In genomic region chrIII:10132495-10133450, ce11 we compare ENCODE assay signal across 6 worm cellular contexts.
TF ChIP-seq lines count a peak whose summit lies in the region.

No protein-coding gene starts in this region.

TF ChIP-seq in whole organism, L1 larva, 84 proteins besides CTCF, POLR2A, EP300 and RAD21 (continues in another document):
- TF ChIP-seq lsy-2 (tag; optimal IDR thresholded peaks at IDR 0.05; lab: Kevin White, UChicago): peak in 1 of 2 experiments; percentile 27
- TF ChIP-seq efl-1 (optimal IDR thresholded peaks at IDR 0.05; lab: Kevin White, UChicago): peak; percentile 34 to 35
- TF ChIP-seq efl-1 (GFP tag; optimal IDR thresholded peaks at IDR 0.05 in 1 of 2; lab: Kevin White, UChicago): peak in 1 of 2 experiments; percentile 91
- TF ChIP-seq blmp-1 (tag; optimal IDR thresholded peaks at IDR 0.05; lab: Kevin White, UChicago): peak; percentile 90
- TF ChIP-seq rnt-1 (tag; optimal IDR thresholded peaks at IDR 0.05; lab: Kevin White, UChicago): no peak
- TF ChIP-seq pqm-1 (tag; optimal IDR thresholded peaks at IDR 0.05; lab: Kevin White, UChicago): no peak
- TF ChIP-seq ama-1 (optimal IDR thresholded peaks at IDR 0.05; lab: Kevin White, UChicago): no peak
- TF ChIP-seq C16A3.4 (tag; optimal IDR thresholded peaks at IDR 0.05; lab: Kevin White, UChicago): no peak
- TF ChIP-seq nhr-12 (tag; optimal IDR thresholded peaks at IDR 0.05; lab: Kevin White, UChicago): no peak
- no peak for TF ChIP-seq ceh-90 (tag; optimal IDR thresholded peaks at IDR 0.05; lab: Kevin White, UChicago)
- peak in 1 of 2 experiments; percentile 60 for TF ChIP-seq lin-35 (GFP tag; optimal IDR thresholded peaks at IDR 0.05; lab: Kevin White, UChicago)
- TF ChIP-seq zag-1 (tag; optimal IDR thresholded peaks at IDR 0.05; lab: Kevin White, UChicago): no peak
- peak in 2 of 6 experiments; percentile 13 to 37 for TF ChIP-seq elt-3 (tag; optimal IDR thresholded peaks at IDR 0.05; lab: Kevin White, UChicago)
- TF ChIP-seq unc-30 (tag; optimal IDR thresholded peaks at IDR 0.05; lab: Kevin White, UChicago): no peak
- peak; percentile 57 for TF ChIP-seq elt-2 (tag; optimal IDR thresholded peaks at IDR 0.05; lab: Kevin White, UChicago)

TF ChIP-seq in whole organism, L2 larva, 48 proteins besides CTCF, POLR2A, EP300 and RAD21 (continues in another document):
- peak; percentile 46 for TF ChIP-seq fos-1 (tag; optimal IDR thresholded peaks at IDR 0.05; lab: Kevin White, UChicago)
- no peak for TF ChIP-seq aly-2 (tag; optimal IDR thresholded peaks at IDR 0.05; lab: Kevin White, UChicago)
- TF ChIP-seq ztf-4 (tag; optimal IDR thresholded peaks at IDR 0.05; lab: Kevin White, UChicago): no peak
- TF ChIP-seq zag-1 (tag; optimal IDR thresholded peaks at IDR 0.05; lab: Kevin White, UChicago): no peak
- no peak for TF ChIP-seq C34F6.9 (tag; optimal IDR thresholded peaks at IDR 0.05; lab: Kevin White, UChicago)
- peak; percentile 7 for TF ChIP-seq egl-27 (tag; optimal IDR thresholded peaks at IDR 0.05; lab: Kevin White, UChicago)
- TF ChIP-seq nhr-21 (tag; optimal IDR thresholded peaks at IDR 0.05; lab: Kevin White, UChicago): no peak
- TF ChIP-seq mdl-1 (tag; optimal IDR thresholded peaks at IDR 0.05; lab: Kevin White, UChicago): no peak
- no peak for TF ChIP-seq unc-55 (GFP tag; optimal IDR thresholded peaks at IDR 0.05; lab: Kevin White, UChicago)
- TF ChIP-seq F13H6.1 (tag; optimal IDR thresholded peaks at IDR 0.05; lab: Kevin White, UChicago): no peak
- peak in 1 of 2 experiments; percentile 25 for TF ChIP-seq lsy-2 (tag; optimal IDR thresholded peaks at IDR 0.05; lab: Kevin White, UChicago)
- TF ChIP-seq blmp-1 (tag; optimal IDR thresholded peaks at IDR 0.05; lab: Kevin White, UChicago; ENCODE audit: insufficient read depth): peak; percentile 45
- no peak for TF ChIP-seq nhr-129 (tag; optimal IDR thresholded peaks at IDR 0.05; lab: Kevin White, UChicago)
- TF ChIP-seq lin-39 (tag; optimal IDR thresholded peaks at IDR 0.05; lab: Kevin White, UChicago): no peak
- peak; percentile 42 for TF ChIP-seq nhr-25 (tag; optimal IDR thresholded peaks at IDR 0.05; lab: Kevin White, UChicago)
- TF ChIP-seq elt-1 (tag; optimal IDR thresholded peaks at IDR 0.05; lab: Kevin White, UChicago): no peak

TF ChIP-seq in whole organism, L3 larva, 47 proteins besides CTCF, POLR2A, EP300 and RAD21 (continues in another document):
- TF ChIP-seq mml-1 (tag; optimal IDR thresholded peaks at IDR 0.05; lab: Kevin White, UChicago) (no peak), ZK546.5 (tag; optimal IDR thresholded peaks at IDR 0.05; lab: Kevin White, UChicago) (no peak), lin-39 (tag; optimal IDR thresholded peaks at IDR 0.05; lab: Kevin White, UChicago) (no peak), snpc-4 (tag; optimal IDR thresholded peaks at IDR 0.05; lab: Kevin White, UChicago) (no peak), nhr-11 (tag; optimal IDR thresholded peaks at IDR 0.05; lab: Kevin White, UChicago) (no peak), ceh-9 (tag; optimal IDR thresholded peaks at IDR 0.05; lab: Kevin White, UChicago) (no peak), unc-39 (tag; optimal IDR thresholded peaks at IDR 0.05; lab: Kevin White, UChicago) (no peak), fos-1 (tag; optimal IDR thresholded peaks at IDR 0.05; lab: Kevin White, UChicago) (no peak), elt-1 (tag; optimal IDR thresholded peaks at IDR 0.05; lab: Kevin White, UChicago) (peak; percentile 79), elt-3 (tag; optimal IDR thresholded peaks at IDR 0.05; lab: Kevin White, UChicago) (no peak), elt-2 (tag; optimal IDR thresholded peaks at IDR 0.05; lab: Kevin White, UChicago) (peak; percentile 72), ceh-82 (tag; optimal IDR thresholded peaks at IDR 0.05; lab: Kevin White, UChicago) (no peak), zag-1 (tag; optimal IDR thresholded peaks at IDR 0.05; lab: Kevin White, UChicago) (no peak), sea-2 (GFP tag; optimal IDR thresholded peaks at IDR 0.05; lab: Kevin White, UChicago) (no peak), eor-1 (tag; optimal IDR thresholded peaks at IDR 0.05; lab: Kevin White, UChicago) (no peak), pqm-1 (tag; optimal IDR thresholded peaks at IDR 0.05; lab: Kevin White, UChicago) (peak; percentile 75), tbx-2 (tag; optimal IDR thresholded peaks at IDR 0.05; lab: Kevin White, UChicago) (no peak)

TF ChIP-seq in whole organism, L4 larva, 104 proteins besides CTCF, POLR2A, EP300 and RAD21 (continues in another document):
- TF ChIP-seq fkh-10 (GFP tag; optimal IDR thresholded peaks at IDR 0.05; lab: Kevin White, UChicago) (no peak), dmd-8 (GFP tag; IDR thresholded peaks at IDR 0.05; lab: Robert Waterston, UW) (no peak), ctbp-1 (GFP tag; IDR thresholded peaks at IDR 0.05; lab: Robert Waterston, UW) (no peak), F44E2.7 (GFP tag; IDR thresholded peaks at IDR 0.05; lab: Robert Waterston, UW) (no peak), cey-2 (tag; optimal IDR thresholded peaks at IDR 0.05; lab: Kevin White, UChicago; ENCODE audit: borderline replicate concordance, insufficient read depth) (peak; percentile 7), aha-1 (tag; lab: Kevin White, UChicago) (peak; percentile 87), hmg-1.1 (GFP tag; IDR thresholded peaks at IDR 0.05; lab: Robert Waterston, UW) (no peak), ceh-62 (tag; optimal IDR thresholded peaks at IDR 0.05; lab: Kevin White, UChicago) (no peak), unc-62 (GFP tag; optimal IDR thresholded peaks at IDR 0.05 in 1 of 2; lab: Kevin White, UChicago) (peak in 1 of 2 experiments; percentile 68), unc-62 (tag; optimal IDR thresholded peaks at IDR 0.05; lab: Kevin White, UChicago) (no peak), zip-11 (GFP tag; IDR thresholded peaks at IDR 0.05; lab: Robert Waterston, UW) (no peak), lin-29 (GFP tag; IDR thresholded peaks at IDR 0.05; lab: Robert Waterston, UW) (no peak), tag-97 (GFP tag; IDR thresholded peaks at IDR 0.05; lab: Robert Waterston, UW) (no peak), ZK337.2 (GFP tag; IDR thresholded peaks at IDR 0.05; lab: Robert Waterston, UW) (no peak), R02D3.7 (tag; optimal IDR thresholded peaks at IDR 0.05; lab: Kevin White, UChicago) (no peak), egl-27 (tag; optimal IDR thresholded peaks at IDR 0.05; lab: Kevin White, UChicago) (no peak), ceh-82 (tag; optimal IDR thresholded peaks at IDR 0.05; lab: Kevin White, UChicago) (no peak), mdt-29 (GFP tag; IDR thresholded peaks at IDR 0.05; lab: Robert Waterston, UW) (no peak)

TF ChIP-seq in whole organism, late embryonic, 69 proteins besides CTCF, POLR2A, EP300 and RAD21:
- TF ChIP-seq ceh-6 (GFP tag; optimal IDR thresholded peaks at IDR 0.05; lab: Kevin White, UChicago) (no peak), F13H6.1 (tag; optimal IDR thresholded peaks at IDR 0.05; lab: Kevin White, UChicago) (no peak), sox-2 (GFP tag; IDR thresholded peaks at IDR 0.05; lab: Robert Waterston, UW) (no peak), dve-1 (tag; optimal IDR thresholded peaks at IDR 0.05; lab: Kevin White, UChicago) (peak; percentile 15), lin-11 (tag; optimal IDR thresholded peaks at IDR 0.05; lab: Kevin White, UChicago) (no peak)

TF ChIP-seq in whole organism, young adult, 124 proteins besides CTCF, POLR2A, EP300 and RAD21:
- TF ChIP-seq cebp-1 (GFP tag; IDR thresholded peaks at IDR 0.05; lab: Robert Waterston, UW): no peak
- TF ChIP-seq cebp-1 (tag; optimal IDR thresholded peaks at IDR 0.05; lab: Kevin White, UChicago): peak; percentile 41
- TF ChIP-seq rec-8 (tag; optimal IDR thresholded peaks at IDR 0.05; lab: Kevin White, UChicago): no peak
- no peak for TF ChIP-seq hlh-26 (GFP tag; conservative IDR thresholded peaks at IDR 0.05; lab: Robert Waterston, UW)
- 0 out of 2 replicates have a peak, but pooled peaks have one; percentile 27 for TF ChIP-seq egl-44 (GFP tag; IDR thresholded peaks at IDR 0.05; lab: Robert Waterston, UW)
- no peak for TF ChIP-seq ztf-6 (GFP tag; IDR thresholded peaks at IDR 0.05; lab: Robert Waterston, UW)
- 0 out of 2 replicates have a peak, but pooled peaks have one; percentile 18 for TF ChIP-seq Y53G8AR.9 (GFP tag; conservative IDR thresholded peaks at IDR 0.05; lab: Robert Waterston, UW)
- TF ChIP-seq somi-1 (GFP tag; optimal IDR thresholded peaks at IDR 0.05; lab: Kevin White, UChicago): peak; percentile 20
- peak; percentile 25; the same call in 1 of the 2 replicates for TF ChIP-seq B0336.3 (GFP tag; IDR thresholded peaks at IDR 0.05; lab: Robert Waterston, UW)
- TF ChIP-seq hmg-1.2 (GFP tag; IDR thresholded peaks at IDR 0.05; lab: Robert Waterston, UW): peak; percentile 47; the same call in 1 of the 2 replicates
- no peak for TF ChIP-seq B0019.2 (GFP tag; conservative IDR thresholded peaks at IDR 0.05; lab: Robert Waterston, UW)
- TF ChIP-seq T26A5.8 (tag; optimal IDR thresholded peaks at IDR 0.05; lab: Kevin White, UChicago): no peak
- TF ChIP-seq egrh-3 (GFP tag; IDR thresholded peaks at IDR 0.05; lab: Robert Waterston, UW): peak; percentile 36; the same call in 1 of the 2 replicates
- TF ChIP-seq nhr-27 (tag; optimal IDR thresholded peaks at IDR 0.05; lab: Kevin White, UChicago): no peak
- TF ChIP-seq attf-5 (GFP tag; optimal IDR thresholded peaks at IDR 0.05; lab: Kevin White, UChicago): peak; percentile 5
- no peak for TF ChIP-seq athp-1 (tag; optimal IDR thresholded peaks at IDR 0.05; lab: Kevin White, UChicago)
- TF ChIP-seq nhr-80 (tag; optimal IDR thresholded peaks at IDR 0.05; lab: Kevin White, UChicago): peak; percentile 6
- TF ChIP-seq tbp1 (GFP tag; optimal IDR thresholded peaks at IDR 0.05; lab: Kevin White, UChicago): no peak
- no peak for TF ChIP-seq tbx-9 (tag; optimal IDR thresholded peaks at IDR 0.05; lab: Kevin White, UChicago; ENCODE audit: borderline replicate concordance)
- no peak for TF ChIP-seq aptf-3 (GFP tag; IDR thresholded peaks at IDR 0.05; lab: Robert Waterston, UW)
- peak; percentile 27; the same call in 1 of the 2 replicates for TF ChIP-seq dox-1 (GFP tag; IDR thresholded peaks at IDR 0.05; lab: Robert Waterston, UW)
- peak; percentile 27 for TF ChIP-seq ztf-26 (tag; optimal IDR thresholded peaks at IDR 0.05; lab: Kevin White, UChicago)
- no peak for TF ChIP-seq ceh-40 (GFP tag; IDR thresholded peaks at IDR 0.05; lab: Robert Waterston, UW)
- peak; percentile 68 for TF ChIP-seq him-1 (tag; optimal IDR thresholded peaks at IDR 0.05; lab: Kevin White, UChicago)
